Worm (Caenorhabditis elegans): ENCODE results near the gene clc-31.

- TF ChIP-seq unc-130 (GFP tag; optimal IDR thresholded peaks at IDR 0.05) (no peak), ztf-6 (GFP tag; IDR thresholded peaks at IDR 0.05) (no peak), F33H1.4 (GFP tag; IDR thresholded peaks at IDR 0.05) (no peak), zfh-2 (GFP tag; conservative IDR thresholded peaks at IDR 0.05) (no peak), attf-6 (GFP tag; IDR thresholded peaks at IDR 0.05) (no peak), nhr-120 (GFP tag; IDR thresholded peaks at IDR 0.05) (no peak), madf-3 (GFP tag; IDR thresholded peaks at IDR 0.05) (no peak)
These were observed 27.1 kb downstream of the clc-31 start, which contains the start of gene ptr-3 for ce11 chrII:367455-367854.
